Worm (Caenorhabditis elegans) whole organism, late embryonic: Measurements from ENCODE around the gene frpr-6.

Source experiments
- C08G9.2 ChIP-seq: sonication (generic microtip); optimal IDR thresholded peaks from 2 replicates; lab custom pipeline; 2016; ENCODE audit warnings: mild to moderate bottlenecking, missing genetic modification characterization, moderate library complexity, missing compliant biosample characterization
- K02D7.2 ChIP-seq: sonication (generic microtip); optimal IDR thresholded peaks from 2 replicates; lab custom pipeline; 2017; ENCODE audit warnings: mild to moderate bottlenecking, missing genetic modification characterization, missing compliant biosample characterization
- Y22D7AL.16 ChIP-seq: sonication (generic microtip); optimal IDR thresholded peaks from 2 replicates; lab custom pipeline; 2016; ENCODE audit warnings: missing genetic modification characterization, missing compliant biosample characterization
- ceh-18 ChIP-seq: sonication (generic microtip); optimal IDR thresholded peaks from 2 replicates; lab custom pipeline; 2016; ENCODE audit warnings: missing genetic modification characterization, missing compliant biosample characterization
- ceh-30 ChIP-seq: fragments of 150-350 bp; optimal IDR thresholded peaks from 2 replicates; lab custom pipeline; 2014; ENCODE audit warnings: missing biosample characterization, missing genetic modification characterization
- ceh-31 ChIP-seq: sonication (generic microtip); optimal IDR thresholded peaks from 2 replicates; lab custom pipeline; 2016; ENCODE audit warnings: missing genetic modification characterization, missing compliant biosample characterization
- ceh-34 ChIP-seq: sonication (generic microtip); optimal IDR thresholded peaks from 2 replicates; lab custom pipeline; 2016; ENCODE audit warnings: mild to moderate bottlenecking, missing genetic modification characterization, missing compliant biosample characterization
- ceh-6 ChIP-seq: fragments of 200-800 bp; sonication (Bioruptor generic); optimal IDR thresholded peaks from 2 replicates; lab custom pipeline; 2018; ENCODE audit warnings: mild to moderate bottlenecking, missing genetic modification characterization, missing compliant biosample characterization
- dmd-4 ChIP-seq: sonication (generic microtip); optimal IDR thresholded peaks from 2 replicates; lab custom pipeline; 2016; ENCODE audit warnings: borderline replicate concordance, missing genetic modification characterization, missing compliant biosample characterization
- elt-2 ChIP-seq: sonication (generic microtip); optimal IDR thresholded peaks from 2 replicates; lab custom pipeline; 2016; ENCODE audit warnings: missing genetic modification reagents, missing genetic modification characterization, missing compliant biosample characterization
- ets-4 ChIP-seq: sonication (generic microtip); optimal IDR thresholded peaks from 2 replicates; lab custom pipeline; 2016; ENCODE audit warnings: missing genetic modification characterization, missing compliant biosample characterization
- fax-1 ChIP-seq: sonication (generic microtip); optimal IDR thresholded peaks from 2 replicates; lab custom pipeline; 2016; ENCODE audit warnings: missing genotype, missing genetic modification characterization, missing compliant biosample characterization
- fkh-10 ChIP-seq: fragments of 150-350 bp; optimal IDR thresholded peaks from 2 replicates; lab custom pipeline; 2014; ENCODE audit warnings: missing biosample characterization, missing genetic modification reagents, missing genetic modification characterization
- fkh-6 ChIP-seq: sonication (generic microtip); optimal IDR thresholded peaks from 2 replicates; lab custom pipeline; 2016; ENCODE audit warnings: missing genetic modification characterization, missing compliant biosample characterization
- hlh-15 ChIP-seq: sonication (generic microtip); optimal IDR thresholded peaks from 2 replicates; lab custom pipeline; 2016; ENCODE audit warnings: missing genetic modification characterization, missing compliant biosample characterization
- hlh-30 ChIP-seq: sonication (generic microtip); optimal IDR thresholded peaks from 2 replicates; lab custom pipeline; 2017; ENCODE audit warnings: antibody characterized with exemption, missing genetic modification characterization, missing compliant biosample characterization; ENCODE audit not compliant: insufficient read depth
- lim-6 ChIP-seq: sonication (generic microtip); optimal IDR thresholded peaks from 2 replicates; lab custom pipeline; 2016; ENCODE audit warnings: missing genetic modification characterization, missing compliant biosample characterization
- lin-11 ChIP-seq: fragments of 200-800 bp; sonication (Bioruptor generic); optimal IDR thresholded peaks from 2 replicates; lab custom pipeline; 2018; ENCODE audit warnings: mild to moderate bottlenecking, missing genetic modification characterization, missing compliant biosample characterization
- mec-3 ChIP-seq: sonication (generic microtip); optimal IDR thresholded peaks from 2 replicates; lab custom pipeline; 2016; ENCODE audit warnings: borderline replicate concordance, missing genetic modification characterization, missing compliant biosample characterization
- nfya-1 ChIP-seq: sonication (generic microtip); optimal IDR thresholded peaks from 2 replicates; lab custom pipeline; 2017; ENCODE audit warnings: missing genetic modification characterization, mild to moderate bottlenecking, missing compliant biosample characterization, antibody characterized with exemption, moderate library complexity
- nhr-11 ChIP-seq: fragments of 150-350 bp; optimal IDR thresholded peaks from 2 replicates; lab custom pipeline; 2014; ENCODE audit warnings: missing biosample characterization, missing genetic modification characterization
- nhr-232 ChIP-seq: sonication (generic microtip); optimal IDR thresholded peaks from 2 replicates; lab custom pipeline; 2016; ENCODE audit warnings: missing genetic modification characterization, missing compliant biosample characterization
- npax-4 ChIP-seq: sonication (generic microtip); optimal IDR thresholded peaks from 2 replicates; lab custom pipeline; 2016; ENCODE audit warnings: missing genetic modification characterization, missing compliant biosample characterization
- odd-2 ChIP-seq: sonication (generic microtip); optimal IDR thresholded peaks from 2 replicates; lab custom pipeline; 2017; ENCODE audit warnings: antibody characterized with exemption, mild to moderate bottlenecking, missing genetic modification characterization, missing compliant biosample characterization
- pax-1 ChIP-seq: fragments of 150-350 bp; optimal IDR thresholded peaks from 2 replicates; lab custom pipeline; 2014; ENCODE audit warnings: missing biosample characterization, missing genetic modification characterization
- pha-2 ChIP-seq: sonication (generic microtip); optimal IDR thresholded peaks from 2 replicates; lab custom pipeline; 2017; ENCODE audit warnings: mild to moderate bottlenecking, missing genetic modification characterization, missing compliant biosample characterization
- pha-4 ChIP-seq: fragments of 150-350 bp; optimal IDR thresholded peaks from 2 replicates; lab custom pipeline; 2018; ENCODE audit warnings: missing biosample characterization, missing genetic modification reagents, missing genetic modification characterization
- ref-2 ChIP-seq: sonication (generic microtip); optimal IDR thresholded peaks from 2 replicates; lab custom pipeline; 2016; ENCODE audit warnings: missing genetic modification characterization, missing compliant biosample characterization
- rnt-1 ChIP-seq: sonication (generic microtip); optimal IDR thresholded peaks from 2 replicates; lab custom pipeline; 2016; ENCODE audit warnings: missing genetic modification characterization, missing compliant biosample characterization
- tbx-7 ChIP-seq: sonication (generic microtip); optimal IDR thresholded peaks from 2 replicates; lab custom pipeline; 2016; ENCODE audit warnings: missing genotype, missing genetic modification characterization, missing compliant biosample characterization
- unc-3 ChIP-seq, 2 experiments: fragments of 200-800 bp in 1 of 2; sonication (Bioruptor generic) in 1 of 2; sonication (generic microtip) in 1 of 2; conservative IDR thresholded peaks in 1 of 2; optimal IDR thresholded peaks in 1 of 2; 2 replicates each; pipeline versions ENCODE4 v1.3.6 to Lab custom; 2016 to 2022; ENCODE audit warnings: missing compliant biosample characterization in 2 of 2, missing genetic modification characterization in 2 of 2, missing genetic modification reagents in 1 of 2
- unc-55 ChIP-seq: sonication (generic microtip); optimal IDR thresholded peaks from 2 replicates; lab custom pipeline; 2017; ENCODE audit warnings: missing biosample characterization, missing genetic modification reagents, missing genetic modification characterization
- unc-86 ChIP-seq: sonication (generic microtip); optimal IDR thresholded peaks from 2 replicates; lab custom pipeline; 2016; ENCODE audit warnings: missing genetic modification characterization, missing compliant biosample characterization
- ztf-16 ChIP-seq: sonication (generic microtip); optimal IDR thresholded peaks from 2 replicates; lab custom pipeline; 2017; ENCODE audit warnings: missing genetic modification characterization, missing compliant biosample characterization

Gene frpr-6

ce11 chrV:9101062-9101461 is at the start of gene frpr-6:
TSS of gene frpr-6 (minus strand) at chrV:9101162.
- TF ChIP-seq pha-2 (no peak), ceh-18 (tag; lab: Kevin White, UChicago) (no peak), C08G9.2 (tag; lab: Kevin White, UChicago) (no peak), npax-4 (tag; lab: Kevin White, UChicago) (no peak), unc-55 (GFP tag; lab: Kevin White, UChicago) (no peak), ceh-34 (tag; lab: Kevin White, UChicago) (no peak), fkh-6 (tag; lab: Kevin White, UChicago) (no peak), pha-4 (tag; lab: Kevin White, UChicago) (no peak)
- TF ChIP-seq, all 69 proteins: peak for 0

ce11 chrV:9148151-9148550 is 47.2 kb upstream of the frpr-6 start:
- no peak for TF ChIP-seq odd-2 (tag; lab: Kevin White, UChicago)
- TF ChIP-seq lim-6 (tag; lab: Kevin White, UChicago) = no peak
- no peak for TF ChIP-seq rnt-1 (tag; lab: Kevin White, UChicago)
- no peak for TF ChIP-seq pha-4 (tag; lab: Kevin White, UChicago)
- no peak for TF ChIP-seq nhr-11 (tag; lab: Kevin White, UChicago)
- TF ChIP-seq unc-3 (GFP tag; conservative IDR thresholded peaks at IDR 0.05; lab: Robert Waterston, UW) = no peak
- TF ChIP-seq unc-3 (tag; optimal IDR thresholded peaks at IDR 0.05; lab: Kevin White, UChicago) = no peak
- no peak for TF ChIP-seq ceh-30 (tag; lab: Kevin White, UChicago)
- no peak for TF ChIP-seq fax-1 (tag; lab: Kevin White, UChicago)
- TF ChIP-seq tbx-7 = no peak
- no peak for TF ChIP-seq dmd-4 (tag; lab: Kevin White, UChicago)
- TF ChIP-seq ceh-6 (GFP tag; lab: Kevin White, UChicago) = no peak
- TF ChIP-seq hlh-30 (tag; lab: Kevin White, UChicago) = no peak
- no peak for TF ChIP-seq ets-4

ce11 chrV:9146849-9147557 is 46.0 kb upstream of the frpr-6 start, which contains the start of gene spl-2:
TSS of gene spl-2 (minus strand) at chrV:9146899.
- no peak for TF ChIP-seq lin-11 (tag; lab: Kevin White, UChicago)
- TF ChIP-seq pax-1 (tag; lab: Kevin White, UChicago) = no peak
- TF ChIP-seq ztf-16 (tag; lab: Kevin White, UChicago) = no peak
- no peak for TF ChIP-seq pha-2
- TF ChIP-seq ceh-18 (tag; lab: Kevin White, UChicago) = no peak
- TF ChIP-seq nfya-1 (tag; lab: Kevin White, UChicago) = no peak
- peak; percentile 22 for TF ChIP-seq elt-2

- TF ChIP-seq elt-2 = peak; percentile 19
- no peak for TF ChIP-seq Y22D7AL.16 (tag; lab: Kevin White, UChicago)
- no peak for TF ChIP-seq nhr-232 (tag; lab: Kevin White, UChicago)
- TF ChIP-seq lin-11 (tag; lab: Kevin White, UChicago) = no peak
- TF ChIP-seq ceh-6 (GFP tag; lab: Kevin White, UChicago) = no peak
- TF ChIP-seq fkh-10 (GFP tag; lab: Kevin White, UChicago) = no peak
- no peak for TF ChIP-seq hlh-30 (tag; lab: Kevin White, UChicago)
- no peak for TF ChIP-seq K02D7.2 (tag; lab: Kevin White, UChicago)
- TF ChIP-seq unc-86 (tag; lab: Kevin White, UChicago) = no peak
These were observed 45.2 kb upstream of the frpr-6 start for ce11 chrV:9146196-9146595.

ce11 chrV:9143896-9144295 is 42.9 kb upstream of the frpr-6 start:
- TF ChIP-seq ref-2 (tag; lab: Kevin White, UChicago) (no peak), hlh-15 (tag; lab: Kevin White, UChicago) (no peak), pha-4 (tag; lab: Kevin White, UChicago) (no peak), ets-4 (no peak), nhr-232 (tag; lab: Kevin White, UChicago) (no peak), unc-86 (tag; lab: Kevin White, UChicago) (no peak), Y22D7AL.16 (tag; lab: Kevin White, UChicago) (no peak), ceh-31 (no peak), mec-3 (tag; lab: Kevin White, UChicago) (no peak)
